Worm (Caenorhabditis elegans) whole organism, L3 larva: Measurements from ENCODE around the gene R166.3.

ENCODE experiments used
- R02D3.7 ChIP-seq: fragments of 150-350 bp; optimal IDR thresholded peaks from 2 replicates; lab custom pipeline; 2014; ENCODE audit warnings: missing biosample characterization, missing genetic modification characterization
- ama-1 ChIP-seq: fragments of 150-350 bp; optimal IDR thresholded peaks from 2 replicates; lab custom pipeline; 2018
- ceh-16 ChIP-seq: sonication (generic microtip); optimal IDR thresholded peaks from 2 replicates; lab custom pipeline; 2017; ENCODE audit warnings: missing biosample characterization, missing genetic modification characterization
- ceh-28 ChIP-seq: fragments of 150-350 bp; optimal IDR thresholded peaks from 2 replicates; lab custom pipeline; 2014; ENCODE audit warnings: missing biosample characterization, missing genetic modification reagents, missing genetic modification characterization
- egl-27 ChIP-seq: sonication (generic microtip); optimal IDR thresholded peaks from 4 replicates; lab custom pipeline; 2017; ENCODE audit warnings: missing biosample characterization, missing genetic modification reagents, missing genetic modification characterization
- egl-5 ChIP-seq: fragments of 150-350 bp; optimal IDR thresholded peaks from 2 replicates; lab custom pipeline; 2017; ENCODE audit warnings: missing biosample characterization, missing genetic modification reagents, missing genetic modification characterization, inconsistent platforms
- elt-1 ChIP-seq: fragments of 150-350 bp; optimal IDR thresholded peaks from 2 replicates; lab custom pipeline; 2014; ENCODE audit warnings: missing biosample characterization, missing genetic modification characterization
- elt-2 ChIP-seq: sonication (generic microtip); optimal IDR thresholded peaks from 2 replicates; lab custom pipeline; 2016; ENCODE audit warnings: missing genetic modification reagents, mild to moderate bottlenecking, missing genetic modification characterization, missing compliant biosample characterization
- elt-3 ChIP-seq, 3 experiments: fragments of 150-350 bp in 1 of 3; sonication (generic microtip) in 2 of 3; optimal IDR thresholded peaks; 2 replicates in 2 of 3; 4 replicates in 1 of 3; lab custom pipeline; 2014 to 2017; ENCODE audit warnings: missing biosample characterization in 3 of 3, missing genetic modification characterization in 3 of 3
- eor-1 ChIP-seq, 2 experiments: fragments of 150-350 bp; optimal IDR thresholded peaks; 2 replicates each; lab custom pipeline; 2014 to 2018; ENCODE audit warnings: missing biosample characterization in 2 of 2, missing genetic modification characterization in 2 of 2
- fkh-10 ChIP-seq: sonication (generic microtip); optimal IDR thresholded peaks from 2 replicates; lab custom pipeline; 2017; ENCODE audit warnings: missing biosample characterization, missing genetic modification reagents, missing genetic modification characterization
- fos-1 ChIP-seq: fragments of 150-350 bp; optimal IDR thresholded peaks from 2 replicates; lab custom pipeline; 2014; ENCODE audit warnings: missing biosample characterization, missing genetic modification characterization
- hmg-11 ChIP-seq: sonication (generic microtip); optimal IDR thresholded peaks from 2 replicates; lab custom pipeline; 2016; ENCODE audit warnings: missing genetic modification characterization, missing compliant biosample characterization
- jun-1 ChIP-seq: fragments of 150-350 bp; optimal IDR thresholded peaks from 2 replicates; lab custom pipeline; 2014; ENCODE audit warnings: missing biosample characterization, missing genetic modification reagents, missing genetic modification characterization
- lin-15B ChIP-seq: fragments of 150-350 bp; optimal IDR thresholded peaks from 2 replicates; lab custom pipeline; 2014; ENCODE audit warnings: missing biosample characterization, missing genetic modification characterization
- lin-39 ChIP-seq: fragments of 150-350 bp; optimal IDR thresholded peaks from 2 replicates; lab custom pipeline; 2018; ENCODE audit warnings: missing biosample characterization, missing genetic modification reagents, missing genetic modification characterization
- lsy-12 ChIP-seq: sonication (generic microtip); optimal IDR thresholded peaks from 2 replicates; lab custom pipeline; 2016; ENCODE audit warnings: mild to moderate bottlenecking, missing genetic modification characterization, missing compliant biosample characterization
- mdl-1 ChIP-seq: fragments of 150-350 bp; optimal IDR thresholded peaks from 2 replicates; lab custom pipeline; 2014; ENCODE audit warnings: missing biosample characterization, missing genetic modification characterization
- mml-1 ChIP-seq: fragments of 150-350 bp; sonication (generic microtip); optimal IDR thresholded peaks from 3 replicates; lab custom pipeline; 2014; ENCODE audit warnings: missing biosample characterization, missing genetic modification characterization
- nfya-1 ChIP-seq: sonication (generic microtip); optimal IDR thresholded peaks from 2 replicates; lab custom pipeline; 2017; ENCODE audit warnings: missing genetic modification characterization, mild to moderate bottlenecking, missing compliant biosample characterization, antibody characterized with exemption, moderate library complexity; ENCODE audit not compliant: insufficient read depth
- nhr-11 ChIP-seq: fragments of 150-350 bp; optimal IDR thresholded peaks from 2 replicates; lab custom pipeline; 2014; ENCODE audit warnings: missing biosample characterization, missing genetic modification characterization
- nhr-12 ChIP-seq: fragments of 150-350 bp; optimal IDR thresholded peaks from 2 replicates; lab custom pipeline; 2014; ENCODE audit warnings: missing biosample characterization, missing genetic modification characterization
- nhr-23 ChIP-seq: fragments of 150-350 bp; optimal IDR thresholded peaks from 2 replicates; lab custom pipeline; 2014; ENCODE audit warnings: missing biosample characterization, missing genetic modification reagents, missing genetic modification characterization
- nhr-25 ChIP-seq: sonication (generic microtip); optimal IDR thresholded peaks from 2 replicates; lab custom pipeline; 2017; ENCODE audit warnings: missing biosample characterization, missing genetic modification characterization
- nhr-28 ChIP-seq: fragments of 150-350 bp; optimal IDR thresholded peaks from 2 replicates; lab custom pipeline; 2014; ENCODE audit warnings: missing biosample characterization, missing genetic modification characterization
- nhr-43 ChIP-seq: sonication (generic microtip); optimal IDR thresholded peaks from 2 replicates; lab custom pipeline; 2016; ENCODE audit warnings: mild to moderate bottlenecking, missing genetic modification characterization, missing compliant biosample characterization; ENCODE audit not compliant: poor library complexity, severe bottlenecking
- nhr-67 ChIP-seq: fragments of 150-350 bp; optimal IDR thresholded peaks from 2 replicates; lab custom pipeline; 2014; ENCODE audit warnings: missing biosample characterization, missing genetic modification characterization
- nhr-76 ChIP-seq: fragments of 150-350 bp; sonication (generic microtip); optimal IDR thresholded peaks from 5 replicates; lab custom pipeline; 2014; ENCODE audit warnings: missing biosample characterization, missing genetic modification characterization
- nhr-77 ChIP-seq: fragments of 150-350 bp; optimal IDR thresholded peaks from 2 replicates; lab custom pipeline; 2014; ENCODE audit warnings: missing biosample characterization, missing genetic modification characterization
- pha-4 ChIP-seq: fragments of 150-350 bp; optimal IDR thresholded peaks from 2 replicates; lab custom pipeline; 2014; ENCODE audit warnings: missing biosample characterization, missing genetic modification reagents, missing genetic modification characterization
- pqm-1 ChIP-seq: fragments of 150-350 bp; optimal IDR thresholded peaks from 2 replicates; lab custom pipeline; 2017; ENCODE audit warnings: missing biosample characterization, missing genetic modification characterization, inconsistent platforms
- sea-2 ChIP-seq: fragments of 150-350 bp; sonication (generic microtip); optimal IDR thresholded peaks from 4 replicates; lab custom pipeline; 2014; ENCODE audit warnings: missing biosample characterization, missing genetic modification reagents, missing genetic modification characterization
- skn-1 ChIP-seq: fragments of 150-350 bp; optimal IDR thresholded peaks from 2 replicates; lab custom pipeline; 2014; ENCODE audit warnings: missing biosample characterization, missing genetic modification characterization
- snpc-4 ChIP-seq: fragments of 150-350 bp; optimal IDR thresholded peaks from 2 replicates; lab custom pipeline; 2014; ENCODE audit warnings: missing biosample characterization, missing genetic modification characterization
- tbx-2 ChIP-seq: sonication (generic microtip); optimal IDR thresholded peaks from 2 replicates; lab custom pipeline; 2016; ENCODE audit warnings: mild to moderate bottlenecking, missing genetic modification characterization, missing compliant biosample characterization
- unc-39 ChIP-seq: sonication (generic microtip); optimal IDR thresholded peaks from 4 replicates; lab custom pipeline; 2017; ENCODE audit warnings: missing biosample characterization, missing genetic modification characterization
- unc-62 ChIP-seq: fragments of 150-350 bp; sonication (generic microtip); optimal IDR thresholded peaks from 4 replicates; lab custom pipeline; 2014; ENCODE audit warnings: missing biosample characterization, missing genetic modification reagents, missing genetic modification characterization
- zag-1 ChIP-seq: fragments of 150-350 bp; optimal IDR thresholded peaks from 2 replicates; lab custom pipeline; 2014; ENCODE audit warnings: missing biosample characterization, missing genetic modification characterization
- ztf-11 ChIP-seq: fragments of 150-350 bp; optimal IDR thresholded peaks from 2 replicates; lab custom pipeline; 2014; ENCODE audit warnings: missing biosample characterization, missing genetic modification characterization
- ztf-4 ChIP-seq: fragments of 150-350 bp; optimal IDR thresholded peaks from 2 replicates; lab custom pipeline; 2014; ENCODE audit warnings: missing biosample characterization, missing genetic modification characterization

Gene R166.3

ce11 chrII:10550173-10550572 lies 11.0 kb upstream of the R166.3 start:
- TF ChIP-seq elt-1 (tag; lab: Kevin White, UChicago) (no peak), nfya-1 (tag; lab: Kevin White, UChicago) (peak; percentile 39), elt-3 (tag; optimal IDR thresholded peaks at IDR 0.05; lab: Kevin White, UChicago) (no peak), hmg-11 (tag; lab: Kevin White, UChicago) (peak; percentile 36), lin-39 (peak; percentile 23), ama-1 (peak; percentile 79), zag-1 (tag; lab: Kevin White, UChicago) (no peak)

ce11 chrII:10548778-10549671 lies 9.9 kb upstream of the R166.3 start:
- TF ChIP-seq snpc-4 (tag; lab: Kevin White, UChicago) (peak; percentile 74), lin-15B (tag; lab: Kevin White, UChicago) (peak; percentile 63), unc-62 (GFP tag; lab: Kevin White, UChicago) (peak; percentile 61), nhr-77 (tag; lab: Kevin White, UChicago) (no peak), ztf-4 (tag; lab: Kevin White, UChicago) (no peak), R02D3.7 (peak; percentile 62), nhr-25 (tag; lab: Kevin White, UChicago) (peak; percentile 84), sea-2 (GFP tag; lab: Kevin White, UChicago) (peak; percentile 34), pha-4 (peak; percentile 90), nhr-28 (tag; lab: Kevin White, UChicago) (no peak), ztf-11 (no peak), egl-5 (tag; lab: Kevin White, UChicago) (peak; percentile 44), nhr-67 (tag; lab: Kevin White, UChicago) (no peak), hmg-11 (tag; lab: Kevin White, UChicago) (peak; percentile 78), ceh-16 (tag; lab: Kevin White, UChicago) (no peak), lsy-12 (tag; lab: Kevin White, UChicago) (peak; percentile 60), lin-39 (peak; percentile 88), nhr-12 (tag; lab: Kevin White, UChicago) (no peak), eor-1 (tag; optimal IDR thresholded peaks at IDR 0.05; lab: Kevin White, UChicago) (no peak), skn-1 (tag; lab: Kevin White, UChicago) (peak; percentile 46), ama-1 (peak; percentile 99), tbx-2 (tag; lab: Kevin White, UChicago) (peak; percentile 37), elt-2 (tag; lab: Kevin White, UChicago) (peak; percentile 62), fkh-10 (peak; percentile 93), mdl-1 (tag; lab: Kevin White, UChicago) (peak; percentile 89), egl-27 (tag; lab: Kevin White, UChicago) (peak; percentile 64), mml-1 (no peak), fos-1 (tag; lab: Kevin White, UChicago) (peak; percentile 48), nhr-76 (no peak), nhr-23 (tag; lab: Kevin White, UChicago) (peak; percentile 78), ceh-28 (tag; lab: Kevin White, UChicago) (peak; percentile 68), unc-39 (tag; lab: Kevin White, UChicago) (no peak), pqm-1 (peak; percentile 63), nhr-11 (tag; lab: Kevin White, UChicago) (peak; percentile 84), elt-1 (tag; lab: Kevin White, UChicago) (peak; percentile 32), nfya-1 (tag; lab: Kevin White, UChicago) (peak; percentile 90), nhr-43 (tag; lab: Kevin White, UChicago) (peak; percentile 80), jun-1 (peak; percentile 72)
